Fruit fly (Drosophila melanogaster): ENCODE results near the gene knrl.
A peak's percentile ranks its signal among the peaks of the same experiment; 100 is the strongest.

The knrl gene

dm6 chr3L:20623566-20623965 is 3.1 kb upstream of the knrl start (continued):
- no peak for TF ChIP-seq ac (GFP tag; optimal IDR thresholded peaks at IDR 0.05)
- TF ChIP-seq CG7271 (tag; optimal IDR thresholded peaks at IDR 0.05) = peak; percentile 94
- no peak for TF ChIP-seq CG1792 (GFP tag; optimal IDR thresholded peaks at IDR 0.05)

- TF ChIP-seq CG17802 (tag; optimal IDR thresholded peaks at IDR 0.05) = peak; percentile 2
- peak; percentile 38 for TF ChIP-seq pros (GFP tag; optimal IDR thresholded peaks at IDR 0.05)
- TF ChIP-seq D (optimal IDR thresholded peaks at IDR 0.05) = peak; percentile 63
- no peak for TF ChIP-seq D (GFP tag; optimal IDR thresholded peaks at IDR 0.05)
- TF ChIP-seq B-H2 (GFP tag; optimal IDR thresholded peaks at IDR 0.05) = no peak
- TF ChIP-seq twi (tag; optimal IDR thresholded peaks at IDR 0.05) = peak; percentile 47
- TF ChIP-seq stwl (tag; optimal IDR thresholded peaks at IDR 0.05) = no peak
- peak in 1 of 2 experiments; percentile 94 for TF ChIP-seq tll (GFP tag; optimal IDR thresholded peaks at IDR 0.05)
- peak; percentile 21 for TF ChIP-seq oc (tag; optimal IDR thresholded peaks at IDR 0.05)
- TF ChIP-seq cad (GFP tag; optimal IDR thresholded peaks at IDR 0.05) = peak; percentile 50
These were observed 2.7 kb upstream of the knrl start for dm6 chr3L:20623139-20623538.

dm6 chr3L:20622184-20622583 is 1.7 kb upstream of the knrl start:
- TF ChIP-seq gcm2 (GFP tag; optimal IDR thresholded peaks at IDR 0.05) (no peak), Mad (GFP tag; optimal IDR thresholded peaks at IDR 0.05) (no peak), CTCF (GFP tag; optimal IDR thresholded peaks at IDR 0.05) (peak; percentile 80)

dm6 chr3L:20621455-20622158 is 1.1 kb upstream of the knrl start:
- TF ChIP-seq sisA (GFP tag; IDR thresholded peaks at IDR 0.05) (no peak), lilli (GFP tag; optimal IDR thresholded peaks at IDR 0.05) (no peak), sim (GFP tag; IDR thresholded peaks at IDR 0.05) (no peak), CG4360 (GFP tag; IDR thresholded peaks at IDR 0.05) (no peak), ab (GFP tag; optimal IDR thresholded peaks at IDR 0.05) (no peak), Mad (GFP tag; optimal IDR thresholded peaks at IDR 0.05) (no peak), dpn (GFP tag; optimal IDR thresholded peaks at IDR 0.05) (no peak), Lhr (GFP tag; optimal IDR thresholded peaks at IDR 0.05) (no peak), slp2 (GFP tag; optimal IDR thresholded peaks at IDR 0.05) (no peak), tll (GFP tag; optimal IDR thresholded peaks at IDR 0.05) (peak in 1 of 2 experiments; percentile 16), CG5180 (GFP tag; optimal IDR thresholded peaks at IDR 0.05) (peak; percentile 3), CG32767 (GFP tag; IDR thresholded peaks at IDR 0.05) (0 out of 2 replicates have a peak, but pooled peaks have one; percentile 7), NC2β (GFP tag; optimal IDR thresholded peaks at IDR 0.05) (no peak), E2f2 (GFP tag; IDR thresholded peaks at IDR 0.05) (no peak), CG13123 (GFP tag; optimal IDR thresholded peaks at IDR 0.05) (no peak), CG13287 (GFP tag; IDR thresholded peaks at IDR 0.05; ENCODE audit: partially characterized antibody) (peak; percentile 49; the same call in 1 of the 2 replicates), Trl (optimal IDR thresholded peaks at IDR 0.05) (peak; percentile 82 to 95), Trl (GFP tag; optimal IDR thresholded peaks at IDR 0.05) (no peak), fd3F (GFP tag; optimal IDR thresholded peaks at IDR 0.05) (no peak), oc (tag; optimal IDR thresholded peaks at IDR 0.05) (peak; percentile 46), ro (GFP tag; IDR thresholded peaks at IDR 0.05) (no peak), ci (GFP tag; IDR thresholded peaks at IDR 0.05) (peak; percentile 34; the same call in 1 of the 3 replicates), fd102C (GFP tag; optimal IDR thresholded peaks at IDR 0.05) (no peak), CG8944 (GFP tag; optimal IDR thresholded peaks at IDR 0.05) (no peak), wek (GFP tag; optimal IDR thresholded peaks at IDR 0.05) (no peak), amos (GFP tag; IDR thresholded peaks at IDR 0.05; ENCODE audit: partially characterized antibody) (peak; percentile 16; the same call in 1 of the 2 replicates), CG5953 (GFP tag; IDR thresholded peaks at IDR 0.05) (no peak), CG1603 (tag; optimal IDR thresholded peaks at IDR 0.05) (no peak), tin (GFP tag; optimal IDR thresholded peaks at IDR 0.05) (no peak), seq (GFP tag; IDR thresholded peaks at IDR 0.05) (no peak), kah (GFP tag; optimal IDR thresholded peaks at IDR 0.05) (no peak), Asciz (GFP tag; optimal IDR thresholded peaks at IDR 0.05) (no peak), pho (GFP tag; optimal IDR thresholded peaks at IDR 0.05) (no peak)

Measured in whole organism, embryonic.